Worm (Caenorhabditis elegans) whole organism, late embryonic: ENCODE results near the gene Y41C4A.8.

Source experiments
- F13H6.1 ChIP-seq: sonication (generic microtip); optimal IDR thresholded peaks from 2 replicates; lab custom pipeline; 2016; ENCODE audit warnings: missing genetic modification characterization, missing compliant biosample characterization
- ama-1 ChIP-seq: fragments of 150-350 bp; optimal IDR thresholded peaks from 2 replicates; lab custom pipeline; 2014
- ceh-2 ChIP-seq: sonication (generic microtip); optimal IDR thresholded peaks from 2 replicates; lab custom pipeline; 2016; ENCODE audit warnings: missing genotype, missing genetic modification characterization, missing compliant biosample characterization
- che-1 ChIP-seq: sonication (generic microtip); optimal IDR thresholded peaks from 2 replicates; lab custom pipeline; 2016; ENCODE audit warnings: mild to moderate bottlenecking, missing genetic modification characterization, missing compliant biosample characterization
- dmd-4 ChIP-seq: sonication (generic microtip); optimal IDR thresholded peaks from 2 replicates; lab custom pipeline; 2016; ENCODE audit warnings: borderline replicate concordance, missing genetic modification characterization, missing compliant biosample characterization
- elt-4 ChIP-seq: sonication (generic microtip); optimal IDR thresholded peaks from 2 replicates; lab custom pipeline; 2016; ENCODE audit warnings: missing genetic modification characterization, missing compliant biosample characterization
- ets-4 ChIP-seq: sonication (generic microtip); optimal IDR thresholded peaks from 2 replicates; lab custom pipeline; 2016; ENCODE audit warnings: missing genetic modification characterization, missing compliant biosample characterization
- eyg-1 ChIP-seq: sonication (generic microtip); optimal IDR thresholded peaks from 2 replicates; lab custom pipeline; 2016; ENCODE audit warnings: missing genotype, missing genetic modification characterization, missing compliant biosample characterization
- pag-3 ChIP-seq: sonication (generic microtip); optimal IDR thresholded peaks from 2 replicates; lab custom pipeline; 2016; ENCODE audit warnings: missing compliant biosample characterization, missing genetic modification characterization, borderline replicate concordance
- pha-4 ChIP-seq: fragments of 150-350 bp; optimal IDR thresholded peaks from 2 replicates; lab custom pipeline; 2018; ENCODE audit warnings: missing biosample characterization, missing genetic modification reagents, missing genetic modification characterization
- ref-2 ChIP-seq: sonication (generic microtip); optimal IDR thresholded peaks from 2 replicates; lab custom pipeline; 2016; ENCODE audit warnings: missing genetic modification characterization, missing compliant biosample characterization
- rnt-1 ChIP-seq: sonication (generic microtip); optimal IDR thresholded peaks from 2 replicates; lab custom pipeline; 2016; ENCODE audit warnings: missing genetic modification characterization, missing compliant biosample characterization
- tbx-2 ChIP-seq: sonication (generic microtip); optimal IDR thresholded peaks from 2 replicates; lab custom pipeline; 2016; ENCODE audit warnings: missing genetic modification characterization, missing compliant biosample characterization

DNA sequence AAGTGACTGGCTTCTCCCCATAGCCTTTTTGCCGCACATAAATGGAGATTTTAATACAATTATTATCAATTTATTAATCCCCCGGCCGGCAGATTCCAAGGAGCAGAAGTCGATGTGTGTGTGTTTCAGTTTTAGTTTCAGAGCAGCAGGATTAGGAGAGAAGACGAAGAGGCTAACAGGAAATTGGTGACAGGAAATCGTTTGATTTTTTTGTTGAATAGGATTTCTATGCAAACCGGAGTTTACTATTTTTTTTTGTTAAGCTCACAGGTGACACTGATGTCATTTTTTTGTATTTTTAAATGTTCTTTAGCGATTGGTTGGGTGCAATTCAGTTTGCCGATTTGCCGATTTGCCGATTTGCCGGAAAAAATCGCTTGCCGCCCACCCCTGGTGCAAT lies 28.1 kb downstream of the Y41C4A.8 start:
- TF ChIP-seq rnt-1 (tag; lab: Kevin White, UChicago) (no peak), ets-4 (tag; lab: Kevin White, UChicago) (no peak), F13H6.1 (tag; lab: Kevin White, UChicago) (no peak), pag-3 (tag; lab: Kevin White, UChicago) (no peak), ama-1 (no peak), tbx-2 (tag; lab: Kevin White, UChicago) (no peak), ceh-2 (tag; lab: Kevin White, UChicago) (no peak), eyg-1 (tag; lab: Kevin White, UChicago) (no peak), pha-4 (tag; lab: Kevin White, UChicago) (no peak), dmd-4 (tag; lab: Kevin White, UChicago) (no peak), che-1 (tag; lab: Kevin White, UChicago) (no peak), ref-2 (tag; lab: Kevin White, UChicago) (no peak), elt-4 (no peak)
